Worm (Caenorhabditis elegans): ENCODE results near the gene dao-3.

DNA sequence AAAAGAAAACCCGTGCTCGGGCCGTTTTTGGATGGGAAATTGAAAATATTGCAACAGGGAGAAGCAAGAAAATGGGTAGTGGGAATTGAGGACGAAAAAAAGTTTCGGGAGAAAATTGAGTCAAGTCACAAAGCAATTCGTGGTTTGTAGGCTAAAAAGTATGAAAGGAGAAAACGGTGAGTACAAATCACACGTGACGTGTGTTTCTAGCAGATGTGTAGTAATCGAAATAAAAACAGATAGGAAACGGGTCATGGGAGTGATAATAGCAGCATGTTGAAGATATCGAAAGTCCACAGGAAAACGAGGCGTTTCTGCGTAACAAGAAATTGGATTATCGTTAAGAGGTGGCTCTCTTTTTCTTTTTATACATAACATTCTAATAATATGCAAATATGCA is 3.6 kb upstream of the dao-3 start:
- TF ChIP-seq T22C8.4 (GFP tag; IDR thresholded peaks at IDR 0.05) (no peak), ztf-29 (GFP tag; IDR thresholded peaks at IDR 0.05) (no peak), tab-1 (GFP tag; IDR thresholded peaks at IDR 0.05) (no peak), flt-1 (GFP tag; IDR thresholded peaks at IDR 0.05) (no peak), cog-1 (tag; optimal IDR thresholded peaks at IDR 0.05) (no peak), med-1 (GFP tag; optimal IDR thresholded peaks at IDR 0.05; ENCODE audit: insufficient read depth) (no peak), klf-2 (GFP tag; conservative IDR thresholded peaks at IDR 0.05) (no peak), ref-1 (GFP tag; conservative IDR thresholded peaks at IDR 0.05) (no peak), ztf-23 (GFP tag; IDR thresholded peaks at IDR 0.05) (no peak)

All from whole organism, midembryonic.